Worm (Caenorhabditis elegans) whole organism, L1 larva: ENCODE data around the gene hmit-1.3.
A peak's percentile ranks its signal among the peaks of the same experiment; 100 is the strongest.

ENCODE experiments used
- C04F5.9 ChIP-seq: sonication (generic microtip); optimal IDR thresholded peaks from 2 replicates; lab custom pipeline; 2016; ENCODE audit warnings: missing genetic modification characterization, missing compliant biosample characterization
- aha-1 ChIP-seq: fragments of 150-350 bp; optimal IDR thresholded peaks from 2 replicates; lab custom pipeline; 2014; ENCODE audit warnings: missing biosample characterization, missing genetic modification characterization
- aly-2 ChIP-seq: fragments of 150-350 bp; optimal IDR thresholded peaks from 2 replicates; lab custom pipeline; 2014; ENCODE audit warnings: missing biosample characterization, missing genetic modification characterization
- blmp-1 ChIP-seq: fragments of 150-350 bp; optimal IDR thresholded peaks from 2 replicates; lab custom pipeline; 2014; ENCODE audit warnings: missing biosample characterization, missing genetic modification characterization
- ceh-90 ChIP-seq: sonication (generic microtip); optimal IDR thresholded peaks from 2 replicates; lab custom pipeline; 2016; ENCODE audit warnings: missing genetic modification characterization, missing compliant biosample characterization
- dpl-1 ChIP-seq, 3 experiments: fragments of 150-350 bp in 2 of 3; sonication (generic microtip) in 1 of 3; optimal IDR thresholded peaks; 2 replicates each; lab custom pipeline; 2014 to 2017; ENCODE audit warnings: missing biosample characterization in 3 of 3, missing genetic modification characterization in 3 of 3, missing genetic modification reagents in 3 of 3
- efl-1 ChIP-seq, 4 experiments: fragments of 150-350 bp; optimal IDR thresholded peaks in 3 of 4; peaks in 1 of 4; 1 replicate in 1 of 4; 2 replicates in 3 of 4; lab custom pipeline; 2014; ENCODE audit warnings: missing biosample characterization in 2 of 4, missing genetic modification characterization in 2 of 4, missing genetic modification reagents in 2 of 4
- egl-27 ChIP-seq, 2 experiments: fragments of 150-350 bp in 1 of 2; sonication (generic microtip); optimal IDR thresholded peaks; 3 replicates each; lab custom pipeline; 2017 to 2018; ENCODE audit warnings: missing biosample characterization in 2 of 2, missing genetic modification characterization in 2 of 2, missing genetic modification reagents in 2 of 2
- elt-2 ChIP-seq: sonication (generic microtip); optimal IDR thresholded peaks from 2 replicates; lab custom pipeline; 2016; ENCODE audit warnings: missing genetic modification characterization, mild to moderate bottlenecking, inconsistent platforms, missing compliant biosample characterization, missing genetic modification reagents
- elt-3 ChIP-seq, 6 experiments: fragments of 150-350 bp in 1 of 6; sonication (generic microtip); optimal IDR thresholded peaks; 2 replicates each; lab custom pipeline; 2017 to 2018; ENCODE audit warnings: missing biosample characterization in 6 of 6, missing genetic modification characterization in 6 of 6, inconsistent platforms in 1 of 6
- ets-5 ChIP-seq: fragments of 200-800 bp; sonication (Bioruptor generic); IDR thresholded peaks from 2 replicates; pipeline ENCODE4 v1.3.6; 2022; ENCODE audit warnings: missing genetic modification characterization, missing compliant biosample characterization
- fkh-4 ChIP-seq: sonication (generic microtip); optimal IDR thresholded peaks from 2 replicates; lab custom pipeline; 2016; ENCODE audit warnings: missing compliant biosample characterization, missing genetic modification characterization, borderline replicate concordance
- fos-1 ChIP-seq: fragments of 150-350 bp; optimal IDR thresholded peaks from 2 replicates; lab custom pipeline; 2014; ENCODE audit warnings: missing biosample characterization, missing genetic modification characterization
- hlh-17 ChIP-seq: fragments of 200-800 bp; sonication (Bioruptor generic); optimal IDR thresholded peaks from 2 replicates; lab custom pipeline; 2018; ENCODE audit warnings: missing genetic modification characterization, mild to moderate bottlenecking, missing compliant biosample characterization, moderate library complexity, borderline replicate concordance
- irx-1 ChIP-seq: sonication (generic microtip); optimal IDR thresholded peaks from 2 replicates; lab custom pipeline; 2016; ENCODE audit warnings: missing genetic modification characterization, missing compliant biosample characterization
- lin-13 ChIP-seq: fragments of 150-350 bp; optimal IDR thresholded peaks from 2 replicates; lab custom pipeline; 2014; ENCODE audit warnings: missing biosample characterization, missing genetic modification reagents, missing genetic modification characterization
- lin-14 ChIP-seq: fragments of 200-800 bp; sonication (Bioruptor generic); optimal IDR thresholded peaks from 2 replicates; lab custom pipeline; 2018; ENCODE audit warnings: mild to moderate bottlenecking, missing genetic modification characterization, moderate library complexity, missing compliant biosample characterization
- lin-39 ChIP-seq: fragments of 150-350 bp; optimal IDR thresholded peaks from 2 replicates; lab custom pipeline; 2014; ENCODE audit warnings: missing biosample characterization, missing genetic modification reagents, missing genetic modification characterization
- mab-9 ChIP-seq: fragments of 200-800 bp; sonication (Bioruptor generic); IDR thresholded peaks from 2 replicates; pipeline ENCODE4 v1.3.6; 2022; ENCODE audit warnings: missing genetic modification reagents, missing genetic modification characterization, missing compliant biosample characterization
- mef-2 ChIP-seq: fragments of 150-350 bp; optimal IDR thresholded peaks from 2 replicates; lab custom pipeline; 2014; ENCODE audit warnings: missing biosample characterization, missing genetic modification characterization
- mep-1 ChIP-seq: fragments of 150-350 bp; optimal IDR thresholded peaks from 2 replicates; lab custom pipeline; 2014; ENCODE audit warnings: missing biosample characterization, missing genetic modification characterization
- nhr-12 ChIP-seq: sonication (generic microtip); optimal IDR thresholded peaks from 2 replicates; lab custom pipeline; 2017; ENCODE audit warnings: missing biosample characterization, missing genetic modification characterization
- nhr-19 ChIP-seq: fragments of 200-800 bp; sonication (Bioruptor generic); conservative IDR thresholded peaks from 2 replicates; pipeline ENCODE4 v1.3.6; 2022; ENCODE audit warnings: missing genetic modification characterization, missing compliant biosample characterization
- nhr-20 ChIP-seq: sonication (generic microtip); optimal IDR thresholded peaks from 2 replicates; lab custom pipeline; 2016; ENCODE audit warnings: mild to moderate bottlenecking, missing genetic modification characterization, missing compliant biosample characterization
- nhr-237 ChIP-seq: fragments of 150-350 bp; optimal IDR thresholded peaks from 2 replicates; lab custom pipeline; 2014; ENCODE audit warnings: missing biosample characterization, missing genetic modification characterization
- nhr-28 ChIP-seq: fragments of 150-350 bp; optimal IDR thresholded peaks from 2 replicates; lab custom pipeline; 2014; ENCODE audit warnings: missing biosample characterization, missing genetic modification characterization
- nhr-47 ChIP-seq: sonication (generic microtip); optimal IDR thresholded peaks from 2 replicates; lab custom pipeline; 2016; ENCODE audit warnings: mild to moderate bottlenecking, missing genetic modification characterization, moderate library complexity, missing compliant biosample characterization
- nhr-71 ChIP-seq: sonication (generic microtip); optimal IDR thresholded peaks from 2 replicates; lab custom pipeline; 2016; ENCODE audit warnings: mild to moderate bottlenecking, missing genetic modification characterization, moderate library complexity, missing compliant biosample characterization
- nhr-84 ChIP-seq: sonication (generic microtip); optimal IDR thresholded peaks from 2 replicates; lab custom pipeline; 2017; ENCODE audit warnings: missing biosample characterization, missing genetic modification characterization
- nhr-85 ChIP-seq: sonication (generic microtip); peaks from one replicate; lab custom pipeline; 2016; ENCODE audit warnings: missing genetic modification characterization, inconsistent platforms, missing compliant biosample characterization
- nhr-90 ChIP-seq: sonication (generic microtip); optimal IDR thresholded peaks from 2 replicates; lab custom pipeline; 2016; ENCODE audit warnings: mild to moderate bottlenecking, missing genetic modification characterization, missing compliant biosample characterization; ENCODE audit not compliant: poor library complexity
- pax-3 ChIP-seq: fragments of 200-800 bp; sonication (Bioruptor generic); optimal IDR thresholded peaks from 2 replicates; lab custom pipeline; 2018; ENCODE audit warnings: mild to moderate bottlenecking, missing genetic modification characterization, moderate library complexity, missing compliant biosample characterization
- rnt-1 ChIP-seq: sonication (generic microtip); optimal IDR thresholded peaks from 2 replicates; lab custom pipeline; 2016; ENCODE audit warnings: mild to moderate bottlenecking, missing genetic modification characterization, moderate library complexity, missing compliant biosample characterization
- skn-1 ChIP-seq: fragments of 150-350 bp; optimal IDR thresholded peaks from 2 replicates; lab custom pipeline; 2014; ENCODE audit warnings: missing biosample characterization, missing genetic modification characterization
- snpc-4 ChIP-seq: fragments of 150-350 bp; optimal IDR thresholded peaks from 2 replicates; lab custom pipeline; 2014; ENCODE audit warnings: missing biosample characterization, missing genetic modification characterization
- snu-23 ChIP-seq: sonication (generic microtip); optimal IDR thresholded peaks from 2 replicates; lab custom pipeline; 2016; ENCODE audit warnings: missing genetic modification characterization, missing compliant biosample characterization
- sup-37 ChIP-seq: fragments of 200-800 bp; sonication (Bioruptor generic); optimal IDR thresholded peaks from 2 replicates; lab custom pipeline; 2018; ENCODE audit warnings: mild to moderate bottlenecking, missing genetic modification characterization, missing compliant biosample characterization
- tlp-1 ChIP-seq: fragments of 150-350 bp; optimal IDR thresholded peaks from 2 replicates; lab custom pipeline; 2014; ENCODE audit warnings: missing biosample characterization, missing genetic modification characterization
- unc-130 ChIP-seq: fragments of 150-350 bp; optimal IDR thresholded peaks from 2 replicates; lab custom pipeline; 2017; ENCODE audit warnings: missing biosample characterization, missing genetic modification characterization, inconsistent platforms
- unc-86 ChIP-seq: sonication (generic microtip); optimal IDR thresholded peaks from 2 replicates; lab custom pipeline; 2016; ENCODE audit warnings: missing genetic modification characterization, missing compliant biosample characterization
- xbp-1 ChIP-seq: sonication (generic microtip); optimal IDR thresholded peaks from 2 replicates; lab custom pipeline; 2016; ENCODE audit warnings: missing genetic modification characterization, missing compliant biosample characterization
- zip-4 ChIP-seq: fragments of 200-800 bp; sonication (Bioruptor generic); optimal IDR thresholded peaks from 2 replicates; lab custom pipeline; 2018; ENCODE audit warnings: mild to moderate bottlenecking, missing genetic modification characterization, moderate library complexity, missing compliant biosample characterization
- ztf-11 ChIP-seq, 2 experiments: sonication (generic microtip); optimal IDR thresholded peaks; 2 replicates each; lab custom pipeline; 2016 to 2017; ENCODE audit warnings: missing genetic modification characterization in 2 of 2, missing biosample characterization in 1 of 2, missing compliant biosample characterization in 1 of 2

hmit-1.3 gene

DNA sequence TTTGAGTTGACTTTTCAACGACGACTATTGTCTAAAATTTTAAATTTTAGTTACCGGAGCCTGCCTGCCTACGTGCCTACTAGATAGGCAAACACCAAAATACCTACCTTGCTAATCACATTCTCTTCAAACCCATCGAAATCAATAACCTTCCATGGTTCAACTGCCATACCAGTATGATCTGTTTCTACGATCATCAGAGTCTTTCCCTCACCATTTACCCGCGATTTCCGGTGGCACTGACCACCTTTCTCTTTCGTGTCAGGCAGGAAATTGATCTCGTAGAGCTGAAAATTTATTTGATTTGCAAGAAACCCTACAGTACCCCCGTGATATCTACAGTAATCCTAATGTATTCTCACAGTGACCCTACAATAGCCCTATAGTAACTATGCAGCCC is 34.4 kb downstream of the hmit-1.3 start:
- peak; percentile 61 for TF ChIP-seq nhr-85 (tag; lab: Kevin White, UChicago)
- TF ChIP-seq pax-3 (tag; lab: Kevin White, UChicago) = no peak
- TF ChIP-seq mef-2 (tag; lab: Kevin White, UChicago) = no peak
- TF ChIP-seq efl-1 (optimal IDR thresholded peaks at IDR 0.05; lab: Kevin White, UChicago) = no peak
- peak in 1 of 2 experiments; percentile 2 for TF ChIP-seq efl-1 (GFP tag; optimal IDR thresholded peaks at IDR 0.05 in 1 of 2; lab: Kevin White, UChicago)
- no peak for TF ChIP-seq nhr-28 (tag; lab: Kevin White, UChicago)
- TF ChIP-seq C04F5.9 = no peak
- no peak for TF ChIP-seq ztf-11 (tag; optimal IDR thresholded peaks at IDR 0.05; lab: Kevin White, UChicago)

DNA sequence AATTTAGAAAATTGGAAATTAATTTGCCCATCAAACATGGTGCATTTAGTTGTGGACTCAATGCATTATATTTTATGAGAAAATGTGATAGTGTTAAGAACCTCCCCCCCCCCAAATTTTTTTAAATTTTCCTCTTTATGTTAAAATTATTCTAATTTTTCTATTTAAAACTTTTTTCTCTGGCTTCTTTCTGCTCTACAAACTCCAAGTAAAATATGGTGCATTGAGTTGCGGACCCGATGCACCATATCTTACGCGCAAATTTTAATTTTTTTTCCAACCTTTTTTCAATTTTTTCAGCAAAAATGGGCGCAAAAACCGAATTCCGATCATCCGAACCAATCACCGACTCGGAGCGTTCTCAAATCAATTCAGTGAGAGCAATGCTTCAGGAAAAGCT is 37.1 kb downstream of the hmit-1.3 start, which contains the start of gene C34C12.6:
Gene C34C12.6, plus strand, starts transcription at position 301 of the 400 bp plus-strand sequence.
- TF ChIP-seq zip-4 (GFP tag; lab: Kevin White, UChicago) (no peak), nhr-85 (tag; lab: Kevin White, UChicago) (peak; percentile 46)

- TF ChIP-seq lin-14 (GFP tag; lab: Kevin White, UChicago) (no peak), blmp-1 (tag; lab: Kevin White, UChicago) (peak; percentile 96), mep-1 (peak; percentile 6), C04F5.9 (no peak), nhr-47 (tag; lab: Kevin White, UChicago) (no peak), aha-1 (tag; lab: Kevin White, UChicago) (no peak), fos-1 (tag; lab: Kevin White, UChicago) (no peak)
Observed at ce11 chrIII:3480950-3481349, 38.5 kb downstream of the hmit-1.3 start.

DNA sequence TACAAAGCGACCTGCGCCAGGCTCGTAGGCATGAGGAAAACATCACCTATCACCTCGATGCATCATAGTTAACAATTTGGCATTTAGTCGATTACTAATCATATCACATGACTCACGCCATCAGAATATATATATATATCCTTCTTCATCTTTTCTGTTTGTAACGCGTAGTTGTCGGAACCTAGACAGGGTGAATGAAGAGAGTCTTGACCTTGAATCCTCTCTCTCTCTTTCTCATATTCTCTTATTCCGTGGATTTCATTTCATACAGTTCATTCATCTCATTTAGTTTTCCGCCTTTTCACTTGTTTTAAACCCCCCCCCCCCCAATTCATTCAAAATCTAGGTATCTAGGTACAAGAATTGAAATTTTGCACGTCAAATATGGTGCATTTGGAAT is 39.2 kb downstream of the hmit-1.3 start:
- TF ChIP-seq nhr-237 (tag; lab: Kevin White, UChicago) = no peak
- no peak for TF ChIP-seq irx-1 (tag; lab: Kevin White, UChicago)
- no peak for TF ChIP-seq unc-86 (tag; lab: Kevin White, UChicago)
- peak in 1 of 6 experiments; percentile 46 for TF ChIP-seq elt-3 (tag; optimal IDR thresholded peaks at IDR 0.05; lab: Kevin White, UChicago)
- no peak for TF ChIP-seq efl-1 (optimal IDR thresholded peaks at IDR 0.05; lab: Kevin White, UChicago)
- TF ChIP-seq efl-1 (GFP tag; optimal IDR thresholded peaks at IDR 0.05 in 1 of 2; lab: Kevin White, UChicago) = no peak
- no peak for TF ChIP-seq xbp-1
- no peak for TF ChIP-seq nhr-19 (GFP tag; lab: Robert Waterston, UW)
- no peak for TF ChIP-seq nhr-84 (tag; lab: Kevin White, UChicago)
- TF ChIP-seq elt-2 (tag; lab: Kevin White, UChicago) = no peak
- TF ChIP-seq lin-13 = no peak
- TF ChIP-seq blmp-1 (tag; lab: Kevin White, UChicago) = peak; percentile 89
- no peak for TF ChIP-seq hlh-17
- TF ChIP-seq mep-1 = peak; percentile 54
- TF ChIP-seq ztf-11 (tag; optimal IDR thresholded peaks at IDR 0.05; lab: Kevin White, UChicago) = no peak
- no peak for TF ChIP-seq nhr-71 (tag; lab: Kevin White, UChicago)
- TF ChIP-seq sup-37 (GFP tag; lab: Kevin White, UChicago) = no peak
- no peak for TF ChIP-seq lin-39
- peak; percentile 47 for TF ChIP-seq nhr-90 (tag; lab: Kevin White, UChicago)
- no peak for TF ChIP-seq tlp-1
- TF ChIP-seq fos-1 (tag; lab: Kevin White, UChicago) = no peak
- peak; percentile 16 for TF ChIP-seq snu-23 (GFP tag; lab: Kevin White, UChicago)
- peak; percentile 60 for TF ChIP-seq lin-14 (GFP tag; lab: Kevin White, UChicago)
- no peak for TF ChIP-seq rnt-1
- no peak for TF ChIP-seq skn-1 (tag; lab: Kevin White, UChicago)
- TF ChIP-seq mab-9 (GFP tag; lab: Robert Waterston, UW) = no peak
- TF ChIP-seq egl-27 (tag; optimal IDR thresholded peaks at IDR 0.05; lab: Kevin White, UChicago) = no peak
- no peak for TF ChIP-seq fkh-4 (tag; lab: Kevin White, UChicago)
- TF ChIP-seq ets-5 (GFP tag; lab: Robert Waterston, UW) = no peak
- TF ChIP-seq ceh-90 = no peak
- peak; percentile 13 for TF ChIP-seq nhr-20
- TF ChIP-seq dpl-1 (GFP tag; optimal IDR thresholded peaks at IDR 0.05; lab: Kevin White, UChicago) = no peak
- no peak for TF ChIP-seq snpc-4 (tag; lab: Kevin White, UChicago)
- TF ChIP-seq aly-2 (tag; lab: Kevin White, UChicago) = no peak
- TF ChIP-seq unc-130 (tag; lab: Kevin White, UChicago) = peak; percentile 1
- no peak for TF ChIP-seq nhr-12 (tag; lab: Kevin White, UChicago)
- TF ChIP-seq nhr-85 (tag; lab: Kevin White, UChicago) = peak; percentile 63
